Worm (Caenorhabditis elegans): ENCODE results near the gene trk-1.

The trk-1 gene

DNA sequence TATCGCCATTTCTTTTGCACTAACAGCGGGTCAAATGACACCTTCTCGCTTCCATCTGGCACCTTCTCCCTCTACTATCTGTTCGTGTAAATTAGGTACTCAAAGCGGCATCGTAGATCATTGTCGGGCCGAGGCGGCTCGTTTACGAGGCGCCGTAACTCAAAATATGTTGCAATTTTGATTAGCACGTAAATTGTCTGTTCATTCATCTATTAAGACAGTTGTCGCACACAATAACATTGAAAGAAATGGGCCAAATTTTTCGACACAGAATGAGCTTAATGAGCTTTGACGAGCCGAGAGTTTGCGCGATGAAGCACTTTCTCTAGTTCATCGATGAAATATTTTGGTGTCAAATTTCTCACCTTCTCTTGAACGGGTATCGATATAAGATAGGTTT is 47.9 kb downstream of the trk-1 start:
- TF ChIP-seq hmg-1.2 (GFP tag; IDR thresholded peaks at IDR 0.05), result no peak
- TF ChIP-seq madf-3 (GFP tag; IDR thresholded peaks at IDR 0.05), result no peak
- TF ChIP-seq nfya-2 (GFP tag; IDR thresholded peaks at IDR 0.05), result no peak
- TF ChIP-seq hsf-1 (GFP tag; IDR thresholded peaks at IDR 0.05), result no peak

DNA sequence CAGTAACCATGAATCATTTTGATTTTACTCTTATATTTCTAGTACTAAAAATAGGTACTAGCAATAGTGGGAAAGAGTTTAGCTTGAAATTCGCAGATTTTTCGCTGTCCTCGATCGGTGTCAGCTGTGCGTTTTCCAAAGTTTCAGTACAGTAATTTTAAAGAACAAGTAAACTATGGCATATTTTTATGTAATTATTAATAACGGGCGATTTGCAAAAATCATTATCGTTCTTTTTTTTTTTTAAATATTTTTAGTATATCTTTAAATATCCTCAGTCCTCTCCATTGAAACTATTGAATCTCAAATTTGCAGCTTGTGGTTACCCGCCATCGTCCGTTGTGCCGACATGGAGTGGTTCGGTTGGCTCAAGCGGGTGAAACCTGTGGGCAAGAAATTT is 58.0 kb downstream of the trk-1 start, which contains the start of gene C13E3.1:
Gene C13E3.1, plus strand, starts transcription at position 301 of the 400 bp plus-strand sequence.
- TF ChIP-seq ztf-28 (GFP tag; IDR thresholded peaks at IDR 0.05), result no peak
- TF ChIP-seq ceh-91 (GFP tag; IDR thresholded peaks at IDR 0.05), result no peak

Measured in whole organism, young adult.